Fruit fly (Drosophila melanogaster) whole organism, embryonic: ENCODE results near the gene CG46310.
A peak's percentile ranks its signal among the peaks of the same experiment; 100 is the strongest.

Experiments
- Abd-B ChIP-seq: fragments of 200-800 bp; sonication (Bioruptor generic); optimal IDR thresholded peaks from 2 replicates; lab custom pipeline; 2018; ENCODE audit warnings: missing biosample characterization, mild to moderate bottlenecking, missing genetic modification characterization, moderate library complexity
- Asciz ChIP-seq: fragments of 200-800 bp; sonication (Bioruptor generic); optimal IDR thresholded peaks from 2 replicates; lab custom pipeline; 2017; ENCODE audit warnings: missing biosample characterization, mild to moderate bottlenecking, missing genetic modification characterization, missing genetic modification reagents
- Atf-2 ChIP-seq: fragments of 200-800 bp; sonication (Bioruptor generic); optimal IDR thresholded peaks from 2 replicates; lab custom pipeline; 2016; ENCODE audit warnings: missing biosample characterization, missing genetic modification characterization
- CG10979 ChIP-seq: fragments of 200-800 bp; sonication (Bioruptor generic); optimal IDR thresholded peaks from 2 replicates; lab custom pipeline; 2018; ENCODE audit warnings: missing biosample characterization, mild to moderate bottlenecking, missing genetic modification characterization, moderate library complexity
- CG12219 ChIP-seq: fragments of 200-800 bp; sonication (Bioruptor generic); optimal IDR thresholded peaks from 3 replicates; lab custom pipeline; 2018; ENCODE audit warnings: missing biosample characterization, mild to moderate bottlenecking, missing genetic modification characterization
- CG16863 ChIP-seq: fragments of 200-800 bp; sonication (Bioruptor generic); optimal IDR thresholded peaks from 3 replicates; lab custom pipeline; 2016; ENCODE audit warnings: missing biosample characterization, missing genetic modification characterization
- CG18599 ChIP-seq: fragments of 200-800 bp; sonication (Bioruptor generic); optimal IDR thresholded peaks from 3 replicates; lab custom pipeline; 2017; ENCODE audit warnings: missing biosample characterization, missing genetic modification characterization, mild to moderate bottlenecking, moderate library complexity, missing genetic modification reagents
- CG2116 ChIP-seq: fragments of 200-800 bp; sonication (Bioruptor generic); optimal IDR thresholded peaks from 3 replicates; lab custom pipeline; 2018; ENCODE audit warnings: missing biosample characterization, mild to moderate bottlenecking, missing genetic modification characterization
- CG2129 ChIP-seq: fragments of 200-800 bp; sonication (Bioruptor generic); IDR thresholded peaks from 2 replicates; pipeline ENCODE4 v1.3.6; 2022; ENCODE audit warnings: missing biosample characterization, missing genetic modification characterization; ENCODE audit not compliant: partially characterized antibody
- CG31224 ChIP-seq: fragments of 200-800 bp; sonication (Bioruptor generic); IDR thresholded peaks from 2 replicates; pipeline ENCODE4 v1.3.6; 2022; ENCODE audit warnings: missing biosample characterization, missing genetic modification characterization
- CG4617 ChIP-seq: fragments of 200-800 bp; sonication (Bioruptor generic); optimal IDR thresholded peaks from 3 replicates; lab custom pipeline; 2016; ENCODE audit warnings: missing biosample characterization, missing genetic modification characterization, borderline replicate concordance
- CG5180 ChIP-seq: fragments of 200-800 bp; sonication (Bioruptor generic); optimal IDR thresholded peaks from 3 replicates; lab custom pipeline; 2017; ENCODE audit warnings: missing biosample characterization, missing genetic modification characterization, mild to moderate bottlenecking, moderate library complexity, missing genetic modification reagents
- CG5245 ChIP-seq: fragments of 200-800 bp; sonication (Bioruptor generic); optimal IDR thresholded peaks from 3 replicates; lab custom pipeline; 2016; ENCODE audit warnings: missing biosample characterization, missing genetic modification characterization
- CG6175 ChIP-seq: fragments of 200-800 bp; sonication (Bioruptor generic); IDR thresholded peaks from 3 replicates; pipeline ENCODE4 v1.3.6; 2022; ENCODE audit warnings: missing biosample characterization, missing genetic modification characterization
- CG6654 ChIP-seq: fragments of 200-800 bp; sonication (Bioruptor generic); optimal IDR thresholded peaks from 2 replicates; lab custom pipeline; 2017; ENCODE audit warnings: missing biosample characterization, mild to moderate bottlenecking, missing genetic modification characterization
- CG6765 ChIP-seq: fragments of 200-800 bp; sonication (Bioruptor generic); optimal IDR thresholded peaks from 3 replicates; lab custom pipeline; 2017; ENCODE audit warnings: missing biosample characterization, mild to moderate bottlenecking, missing genetic modification characterization
- CG9797 ChIP-seq: fragments of 200-800 bp; sonication (Bioruptor generic); optimal IDR thresholded peaks from 3 replicates; lab custom pipeline; 2018; ENCODE audit warnings: missing biosample characterization, mild to moderate bottlenecking, missing genetic modification characterization
- Camta ChIP-seq: fragments of 200-800 bp; sonication (Bioruptor generic); optimal IDR thresholded peaks from 2 replicates; lab custom pipeline; 2016; ENCODE audit warnings: missing biosample characterization, missing genetic modification characterization
- H2.0 ChIP-seq: fragments of 200-800 bp; sonication (Bioruptor generic); IDR thresholded peaks from 2 replicates; pipeline ENCODE4 v1.3.6; 2022; ENCODE audit warnings: missing biosample characterization, missing genetic modification characterization
- HLH54F ChIP-seq: fragments of 200-800 bp; sonication (Bioruptor generic); optimal IDR thresholded peaks from 3 replicates; lab custom pipeline; 2016; ENCODE audit warnings: missing biosample characterization, missing genetic modification characterization
- Kr ChIP-seq: fragments of 200-800 bp; sonication (Bioruptor generic); optimal IDR thresholded peaks from 2 replicates; lab custom pipeline; 2017; ENCODE audit warnings: missing biosample characterization, mild to moderate bottlenecking, missing genetic modification characterization
- Med ChIP-seq: fragments of 200-800 bp; sonication (Bioruptor generic); peaks from one replicate; lab custom pipeline; 2016; ENCODE audit warnings: missing biosample characterization, missing genetic modification characterization, mild to moderate bottlenecking, inconsistent platforms, moderate library complexity
- Meics ChIP-seq: fragments of 200-800 bp; sonication (Bioruptor generic); optimal IDR thresholded peaks from 2 replicates; lab custom pipeline; 2017; ENCODE audit warnings: missing biosample characterization, mild to moderate bottlenecking, missing genetic modification characterization
- Mes4 ChIP-seq: fragments of 200-800 bp; sonication (Bioruptor generic); optimal IDR thresholded peaks from 2 replicates; lab custom pipeline; 2016; ENCODE audit warnings: missing biosample characterization, missing genetic modification characterization
- Myb ChIP-seq: fragments of 200-800 bp; sonication (Bioruptor generic); optimal IDR thresholded peaks from 2 replicates; lab custom pipeline; 2016; ENCODE audit warnings: missing biosample characterization, missing genetic modification characterization
- Opbp ChIP-seq: fragments of 200-800 bp; sonication (Bioruptor generic); IDR thresholded peaks from 3 replicates; pipeline ENCODE4 v1.3.6; 2022; ENCODE audit warnings: missing biosample characterization, missing genetic modification characterization; ENCODE audit not compliant: partially characterized antibody
- Sry-δ ChIP-seq: fragments of 200-800 bp; sonication (Bioruptor generic); optimal IDR thresholded peaks from 2 replicates; lab custom pipeline; 2016; ENCODE audit warnings: missing biosample characterization, missing genetic modification characterization
- aop ChIP-seq: fragments of 200-800 bp; sonication (Bioruptor generic); IDR thresholded peaks from 2 replicates; pipeline ENCODE4 v1.3.6; 2022; ENCODE audit warnings: missing biosample characterization, missing genetic modification characterization
- ato ChIP-seq: fragments of 200-800 bp; sonication (Bioruptor generic); IDR thresholded peaks from 2 replicates; pipeline ENCODE4 v1.3.6; 2022; ENCODE audit warnings: missing biosample characterization, missing genetic modification characterization; ENCODE audit not compliant: partially characterized antibody
- az2 ChIP-seq: fragments of 200-800 bp; sonication (Bioruptor generic); optimal IDR thresholded peaks from 3 replicates; lab custom pipeline; 2016; ENCODE audit warnings: missing biosample characterization, missing genetic modification characterization
- bbx ChIP-seq: fragments of 200-800 bp; sonication (Bioruptor generic); IDR thresholded peaks from 2 replicates; pipeline ENCODE4 v1.3.6; 2022; ENCODE audit warnings: missing biosample characterization, missing genetic modification characterization; ENCODE audit not compliant: partially characterized antibody
- cg ChIP-seq: fragments of 200-800 bp; sonication (Bioruptor generic); optimal IDR thresholded peaks from 3 replicates; lab custom pipeline; 2019; ENCODE audit warnings: missing biosample characterization, mild to moderate bottlenecking, missing genetic modification characterization, moderate library complexity
- chn ChIP-seq: fragments of 200-800 bp; sonication (Bioruptor generic); optimal IDR thresholded peaks from 2 replicates; lab custom pipeline; 2016; ENCODE audit warnings: missing biosample characterization, missing genetic modification characterization
- dmrt99B ChIP-seq: fragments of 200-800 bp; sonication (Bioruptor generic); optimal IDR thresholded peaks from 2 replicates; lab custom pipeline; 2018; ENCODE audit warnings: missing biosample characterization, mild to moderate bottlenecking, missing genetic modification characterization, moderate library complexity
- dpn ChIP-seq, 2 experiments: fragments of 200-800 bp; sonication (Bioruptor generic); optimal IDR thresholded peaks; 3 replicates each; lab custom pipeline; 2016; ENCODE audit warnings: missing biosample characterization in 2 of 2, missing genetic modification characterization in 2 of 2
- eyg ChIP-seq: fragments of 200-800 bp; sonication (Bioruptor generic); optimal IDR thresholded peaks from 3 replicates; lab custom pipeline; 2016; ENCODE audit warnings: missing biosample characterization, missing genetic modification characterization
- fd102C ChIP-seq: fragments of 200-800 bp; sonication (Bioruptor generic); optimal IDR thresholded peaks from 2 replicates; lab custom pipeline; 2018; ENCODE audit warnings: missing biosample characterization, mild to moderate bottlenecking, missing genetic modification characterization, moderate library complexity
- gt ChIP-seq: fragments of 200-800 bp; sonication (Bioruptor generic); IDR thresholded peaks from 2 replicates; pipeline ENCODE4 v1.3.6; 2022; ENCODE audit warnings: missing biosample characterization, missing genetic modification characterization
- hb ChIP-seq: fragments of 200-800 bp; sonication (Bioruptor generic); IDR thresholded peaks from 3 replicates; pipeline ENCODE4 v1.3.6; 2022; ENCODE audit warnings: missing biosample characterization, missing genetic modification characterization; ENCODE audit not compliant: partially characterized antibody
- hbn ChIP-seq: fragments of 200-800 bp; sonication (Bioruptor generic); IDR thresholded peaks from 2 replicates; pipeline ENCODE4 v1.3.6; 2022; ENCODE audit warnings: missing biosample characterization, missing genetic modification characterization; ENCODE audit not compliant: partially characterized antibody
- her ChIP-seq: fragments of 200-800 bp; sonication (Bioruptor generic); optimal IDR thresholded peaks from 2 replicates; lab custom pipeline; 2016; ENCODE audit warnings: missing biosample characterization, missing genetic modification characterization
- kay ChIP-seq: fragments of 200-800 bp; sonication (Bioruptor generic); optimal IDR thresholded peaks from 2 replicates; lab custom pipeline; 2016; ENCODE audit warnings: missing biosample characterization, missing genetic modification characterization
- klu ChIP-seq: fragments of 200-800 bp; sonication (Bioruptor generic); IDR thresholded peaks from 2 replicates; pipeline ENCODE4 v1.3.6; 2022; ENCODE audit warnings: missing biosample characterization, missing genetic modification characterization
- pb ChIP-seq: fragments of 200-800 bp; sonication (Bioruptor generic); optimal IDR thresholded peaks from 3 replicates; lab custom pipeline; 2016; ENCODE audit warnings: missing biosample characterization, missing genetic modification characterization
- pnt ChIP-seq: fragments of 200-800 bp; sonication (Bioruptor generic); optimal IDR thresholded peaks from 3 replicates; lab custom pipeline; 2016; ENCODE audit warnings: missing biosample characterization, missing genetic modification characterization
- pum ChIP-seq: fragments of 200-800 bp; sonication (Bioruptor generic); optimal IDR thresholded peaks from 2 replicates; lab custom pipeline; 2016; ENCODE audit warnings: missing biosample characterization, missing genetic modification characterization
- sna ChIP-seq: fragments of 200-800 bp; sonication (Bioruptor generic); IDR thresholded peaks from 2 replicates; pipeline ENCODE4 v1.3.6; 2022; ENCODE audit warnings: missing biosample characterization, missing genetic modification characterization; ENCODE audit not compliant: partially characterized antibody
- tin ChIP-seq: fragments of 200-800 bp; sonication (Bioruptor generic); optimal IDR thresholded peaks from 3 replicates; lab custom pipeline; 2016; ENCODE audit warnings: missing biosample characterization, missing genetic modification characterization
- ttk ChIP-seq: fragments of 200-800 bp; sonication (Bioruptor generic); IDR thresholded peaks from 2 replicates; pipeline ENCODE4 v2.1.2; 2022; ENCODE audit warnings: missing biosample characterization, missing genetic modification characterization
- vfl ChIP-seq: fragments of 200-800 bp; sonication (Bioruptor generic); optimal IDR thresholded peaks from 2 replicates; lab custom pipeline; 2016; ENCODE audit warnings: missing biosample characterization, missing genetic modification characterization

The CG46310 gene

DNA sequence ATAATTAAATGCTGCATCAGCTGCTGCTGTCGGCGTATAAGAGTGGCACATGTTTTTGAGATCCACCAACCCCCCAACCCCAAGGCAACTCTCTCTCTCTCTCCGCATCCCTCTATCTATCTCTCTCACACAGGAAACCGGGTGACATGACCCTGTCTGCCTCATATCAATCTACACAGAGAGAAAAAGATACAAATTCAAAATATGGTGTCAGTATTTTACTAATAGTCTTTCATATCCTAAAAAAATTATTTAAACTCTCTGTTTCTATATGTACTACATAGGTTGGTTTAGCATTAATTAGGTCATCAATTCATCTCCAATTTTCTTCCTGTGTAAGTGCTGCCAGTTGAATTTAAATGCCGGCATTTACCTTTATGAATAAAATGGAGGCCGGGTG is 1.7 kb downstream of the CG46310 start (continued):
- peak; percentile 77 for TF ChIP-seq CG5180 (GFP tag; lab: Kevin White, UChicago)
- peak; percentile 92 for TF ChIP-seq chn (GFP tag; lab: Kevin White, UChicago)
- TF ChIP-seq az2 (GFP tag; lab: Kevin White, UChicago), result peak; percentile 93
- TF ChIP-seq CG18599, result peak; percentile 80
- TF ChIP-seq CG4617, result peak; percentile 70
- no peak for TF ChIP-seq bbx (GFP tag; lab: Robert Waterston, UW)
- TF ChIP-seq pb (GFP tag; lab: Kevin White, UChicago), result peak; percentile 72
- TF ChIP-seq CG6765 (GFP tag; lab: Kevin White, UChicago), result peak; percentile 63
- peak; percentile 72 for TF ChIP-seq klu
- TF ChIP-seq Kr, result no peak
- peak; percentile 92 to 93 for TF ChIP-seq dpn (GFP tag; optimal IDR thresholded peaks at IDR 0.05; lab: Kevin White, UChicago)
- peak; percentile 58; the same call in 1 of the 2 replicates for TF ChIP-seq gt
- no peak for TF ChIP-seq ato (GFP tag; lab: Robert Waterston, UW)
- TF ChIP-seq CG10979 (tag; lab: Kevin White, UChicago), result peak; percentile 94
- TF ChIP-seq Abd-B (GFP tag; lab: Kevin White, UChicago), result peak; percentile 88
- TF ChIP-seq her (GFP tag; lab: Kevin White, UChicago), result peak; percentile 67
- TF ChIP-seq cg (GFP tag; lab: Kevin White, UChicago), result no peak
- TF ChIP-seq CG6175, result peak; percentile 66; the same call in 2 of the 3 replicates
- TF ChIP-seq CG31224 (GFP tag; lab: Robert Waterston, UW), result peak; percentile 37; the same call in 1 of the 2 replicates
- TF ChIP-seq Opbp (GFP tag; lab: Robert Waterston, UW), result no peak
- peak; percentile 75 for TF ChIP-seq CG6654
- TF ChIP-seq aop (GFP tag; lab: Robert Waterston, UW), result peak; percentile 85
- peak; percentile 93 for TF ChIP-seq ttk (GFP tag; lab: Robert Waterston, UW)
- peak; percentile 85 for TF ChIP-seq pnt (GFP tag; lab: Kevin White, UChicago)
- peak; percentile 96 for TF ChIP-seq dmrt99B (tag; lab: Kevin White, UChicago)
- peak; percentile 92 for TF ChIP-seq Mes4 (GFP tag; lab: Kevin White, UChicago)
- peak; percentile 66 for TF ChIP-seq Meics (GFP tag; lab: Kevin White, UChicago)
- no peak for TF ChIP-seq CG9797 (GFP tag; lab: Kevin White, UChicago)
- no peak for TF ChIP-seq hbn (GFP tag; lab: Robert Waterston, UW)
- peak; percentile 90 for TF ChIP-seq CG5245 (GFP tag; lab: Kevin White, UChicago)
- TF ChIP-seq vfl, result peak; percentile 6
- peak; percentile 97 for TF ChIP-seq Med
- TF ChIP-seq eyg, result peak; percentile 69
- peak; percentile 62 for TF ChIP-seq Myb (GFP tag; lab: Kevin White, UChicago)
- TF ChIP-seq Atf-2 (GFP tag; lab: Kevin White, UChicago), result peak; percentile 88
- TF ChIP-seq Asciz (GFP tag; lab: Kevin White, UChicago), result peak; percentile 90
- peak; percentile 88 for TF ChIP-seq CG16863
- TF ChIP-seq pum (GFP tag; lab: Kevin White, UChicago), result peak; percentile 92
- TF ChIP-seq kay (GFP tag; lab: Kevin White, UChicago), result peak; percentile 83
- peak; percentile 59 for TF ChIP-seq Sry-δ
- peak; percentile 91 for TF ChIP-seq tin (GFP tag; lab: Kevin White, UChicago)
- peak; percentile 22 for TF ChIP-seq fd102C
- TF ChIP-seq Camta (GFP tag; lab: Kevin White, UChicago), result peak; percentile 91
- peak; percentile 75 for TF ChIP-seq HLH54F (GFP tag; lab: Kevin White, UChicago)
- TF ChIP-seq H2.0 (GFP tag; lab: Robert Waterston, UW), result peak; percentile 90
- peak; percentile 92 for TF ChIP-seq CG12219
- TF ChIP-seq CG2116, result peak; percentile 56
- TF ChIP-seq hb (GFP tag; lab: Robert Waterston, UW), result no peak
- no peak for TF ChIP-seq CG2129 (GFP tag; lab: Robert Waterston, UW)
- no peak for TF ChIP-seq sna (GFP tag; lab: Robert Waterston, UW)
